Fruit fly (Drosophila melanogaster) whole organism, pupa: ENCODE results near the gene Nepl15.

Experiments
- CG15710 ChIP-seq: fragments of 200-800 bp; sonication (Bioruptor generic); optimal IDR thresholded peaks from 2 replicates; lab custom pipeline; 2018; ENCODE audit warnings: missing biosample characterization, mild to moderate bottlenecking, missing genetic modification characterization, moderate library complexity
- CG34367 ChIP-seq: fragments of 200-800 bp; sonication (Bioruptor generic); optimal IDR thresholded peaks from 2 replicates; lab custom pipeline; 2018; ENCODE audit warnings: missing biosample characterization, mild to moderate bottlenecking, missing genetic modification characterization
- gl ChIP-seq: fragments of 200-800 bp; sonication (Bioruptor generic); optimal IDR thresholded peaks from 2 replicates; lab custom pipeline; 2018; ENCODE audit warnings: missing biosample characterization, mild to moderate bottlenecking, missing genetic modification characterization

DNA sequence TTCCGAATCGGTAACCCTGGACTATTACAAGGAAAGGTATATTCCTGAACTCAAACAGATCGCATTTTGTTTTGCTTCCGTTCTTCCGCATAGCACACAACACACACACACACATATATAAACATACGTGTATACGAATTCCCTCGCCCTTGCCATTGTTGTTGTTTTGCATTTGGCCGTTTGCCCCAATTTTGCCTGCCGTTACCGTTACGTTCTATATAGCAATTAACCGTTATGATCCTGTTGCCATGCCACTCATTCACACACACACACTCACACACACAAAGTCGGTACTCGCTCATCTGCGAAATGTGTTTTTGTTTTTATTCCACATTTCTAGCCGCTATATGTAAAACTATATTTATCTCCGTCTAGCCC is 38.5 kb downstream of the Nepl15 start:
- TF ChIP-seq gl (tag; lab: Kevin White, UChicago) (no peak), CG34367 (tag; lab: Kevin White, UChicago) (no peak), CG15710 (tag; lab: Kevin White, UChicago) (no peak)
